Fruit fly (Drosophila melanogaster) ovary, adult (tissue): ENCODE data around the gene CG5953.
A peak's percentile ranks its signal among the peaks of the same experiment; 100 is the strongest.

ENCODE experiments used
- CG17801 ChIP-seq: fragments of 200-800 bp; optimal IDR thresholded peaks from 2 replicates; lab custom pipeline; 2019; ENCODE audit warnings: missing biosample characterization, mild to moderate bottlenecking, missing genetic modification characterization, moderate library complexity; ENCODE audit not compliant: partially characterized antibody

The CG5953 gene

DNA sequence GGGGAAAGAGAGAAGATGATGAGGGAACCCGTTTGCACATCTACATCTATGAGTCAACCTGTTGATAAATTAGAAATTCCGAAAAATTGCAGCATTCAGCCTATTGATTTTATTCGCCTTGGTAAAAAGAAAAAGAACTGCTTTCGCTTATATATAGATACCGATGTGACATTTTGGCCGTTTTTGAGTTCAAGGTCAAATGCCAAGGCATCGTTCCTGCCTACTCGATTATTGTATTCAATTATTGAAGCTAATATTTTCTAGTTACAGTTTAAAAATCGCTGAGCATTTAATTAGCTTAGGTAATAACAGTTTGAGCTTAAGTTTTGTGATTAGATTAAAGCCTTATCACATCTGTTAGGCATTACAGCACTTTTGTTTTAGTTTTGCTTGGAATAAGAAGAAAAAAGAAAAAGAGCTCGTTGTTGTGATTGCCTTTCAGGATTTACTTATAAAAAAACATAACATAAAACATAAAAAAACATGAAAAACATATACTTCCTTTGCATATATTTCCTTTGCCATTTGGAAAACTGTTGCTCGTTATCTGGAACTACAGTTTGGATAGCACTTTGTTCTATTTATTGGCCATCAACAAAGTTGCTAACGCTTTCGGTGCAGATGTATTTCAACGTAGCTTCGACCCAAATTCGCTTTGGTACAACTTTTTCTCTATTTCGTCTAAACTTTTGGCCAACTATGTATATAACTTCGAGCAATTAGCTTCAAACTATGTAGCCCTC lies 38.5 kb downstream of the CG5953 start:
- TF ChIP-seq CG17801 (GFP tag; lab: Kevin White, UChicago) = no peak

DNA sequence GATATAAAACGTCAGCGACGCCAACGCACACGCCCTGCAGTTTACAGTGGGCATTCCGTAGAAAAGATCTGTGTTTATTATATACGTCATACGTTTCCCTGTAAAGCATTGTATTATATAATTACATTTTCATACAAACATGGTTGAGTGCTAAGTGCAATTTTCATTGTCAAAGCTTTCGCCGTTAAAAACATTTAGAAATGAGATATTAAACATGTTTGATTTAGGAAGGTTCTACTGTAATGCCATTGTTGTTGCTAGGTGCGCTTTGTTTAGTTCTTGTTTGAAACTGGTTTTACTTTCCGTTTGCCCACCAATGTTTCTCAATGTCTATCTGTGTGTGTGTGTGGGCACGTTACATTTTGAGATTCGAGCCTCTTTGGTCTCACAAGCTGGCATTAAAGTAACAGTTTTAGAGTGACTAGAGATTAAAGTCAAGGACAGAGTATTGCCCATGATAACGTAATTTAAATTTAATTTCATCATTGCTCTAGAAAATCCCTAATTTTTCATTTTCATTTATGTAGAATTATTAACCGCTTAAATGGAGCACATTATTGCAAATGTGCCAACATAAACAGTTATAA lies 40.0 kb downstream of the CG5953 start:
- TF ChIP-seq CG17801 (GFP tag; lab: Kevin White, UChicago) = peak; percentile 85

DNA sequence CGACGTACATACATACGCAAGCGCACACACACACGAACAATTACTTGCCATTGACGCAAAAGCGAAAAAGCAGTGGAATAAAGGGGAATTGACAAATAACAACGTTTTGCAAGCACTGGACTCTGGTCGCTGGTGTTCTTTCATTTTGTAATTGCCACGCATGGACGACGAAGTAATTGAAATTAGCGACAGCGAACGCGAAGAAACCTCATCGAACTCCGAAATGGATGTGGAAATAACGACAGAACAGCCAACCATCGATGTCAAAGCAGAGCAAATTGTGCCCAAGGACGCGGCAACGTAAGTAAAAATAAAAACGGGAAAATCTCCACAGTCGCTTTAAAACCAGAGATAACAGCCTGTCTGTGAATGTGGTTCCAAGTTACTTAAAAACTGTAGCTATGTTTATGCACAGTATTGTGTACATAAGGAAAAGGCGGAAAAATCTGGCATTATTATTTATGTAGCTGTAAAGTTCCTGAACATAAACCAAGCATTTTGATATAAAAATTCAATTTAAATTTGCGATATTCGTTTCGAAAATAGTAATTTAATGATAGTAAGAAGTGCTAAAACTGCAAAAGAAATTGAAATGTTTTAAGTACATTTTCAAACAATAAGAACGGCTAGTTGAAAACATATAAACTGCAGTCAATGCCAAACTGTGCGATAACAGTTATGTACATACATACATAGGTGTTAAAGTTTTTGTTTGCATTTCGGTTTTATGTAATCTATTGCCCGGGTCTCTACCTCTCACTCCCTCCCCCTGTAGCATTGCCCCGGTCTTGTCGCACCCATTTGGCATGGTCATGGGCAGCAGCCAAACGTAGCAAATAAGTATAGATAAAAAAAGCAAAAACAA lies 40.7 kb downstream of the CG5953 start:
- TF ChIP-seq CG17801 (GFP tag; lab: Kevin White, UChicago) = no peak

DNA sequence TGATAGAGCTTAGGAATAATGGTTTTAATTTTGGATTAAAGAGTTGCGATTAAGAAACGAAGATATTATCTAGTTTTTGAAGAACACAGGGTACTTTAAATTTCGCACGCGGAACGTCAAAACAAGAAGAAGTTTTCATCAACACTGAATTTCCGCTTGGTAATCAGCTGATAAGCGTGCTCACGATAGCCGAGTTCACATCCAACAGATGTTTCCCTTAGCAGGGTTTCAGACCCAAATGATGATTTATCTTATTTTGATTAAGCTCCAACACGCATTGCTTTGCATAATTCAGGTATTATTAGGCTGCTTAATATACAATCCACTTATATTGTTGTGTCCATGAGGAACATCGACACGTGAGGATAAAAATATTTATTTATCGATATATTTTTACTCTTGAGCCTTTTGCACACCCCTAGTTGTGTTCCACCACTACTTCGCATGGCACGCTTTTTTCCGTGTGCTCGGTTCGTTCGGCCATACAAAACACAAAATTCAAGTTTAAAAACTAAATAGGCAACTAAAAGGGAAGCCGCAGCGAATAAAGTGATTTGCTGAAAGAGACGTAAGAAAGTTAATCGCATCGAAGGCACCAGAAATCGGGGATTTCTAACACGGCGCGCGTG lies 41.4 kb downstream of the CG5953 start, which contains the start of gene Tpr2:
Tpr2 (plus strand) TSS at position 418 of the 629 bp plus-strand sequence.
- peak; percentile 49 for TF ChIP-seq CG17801 (GFP tag; lab: Kevin White, UChicago)

DNA sequence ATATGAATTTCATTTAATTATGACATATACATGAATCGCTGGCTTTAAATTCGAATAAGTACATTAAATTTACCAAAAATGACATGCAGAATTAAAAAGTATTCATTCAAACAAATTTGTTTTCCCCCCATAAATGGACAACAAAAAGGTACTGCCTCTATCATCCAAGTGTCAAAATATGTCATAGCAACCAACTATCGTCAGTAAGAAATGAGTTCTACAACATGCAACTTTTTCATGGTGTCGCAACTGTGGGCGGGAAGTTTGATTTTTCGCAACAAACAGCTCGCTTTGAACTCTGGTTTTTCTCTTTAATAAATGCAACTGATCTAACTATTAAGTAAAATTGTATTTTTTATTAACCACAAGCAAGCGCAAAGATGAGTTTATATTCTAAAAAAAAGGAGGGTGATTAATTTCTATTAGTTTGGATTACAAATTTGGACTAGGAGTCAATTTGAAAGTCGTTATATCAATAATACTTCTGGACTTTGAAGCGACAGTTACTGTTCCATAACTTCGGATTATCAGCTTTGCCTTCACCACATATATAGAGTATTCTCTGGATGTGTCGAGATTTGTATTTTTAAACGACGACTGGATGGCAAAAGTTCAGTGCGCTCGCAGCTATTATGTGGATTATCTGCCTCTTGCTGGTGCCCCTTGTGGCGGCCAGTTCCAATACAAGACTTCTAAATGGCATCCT lies 45.0 kb downstream of the CG5953 start, which contains the start of gene Nepl8:
Nepl8 (plus strand) TSS at position 578 of the 706 bp plus-strand sequence.
- no peak for TF ChIP-seq CG17801 (GFP tag; lab: Kevin White, UChicago)

DNA sequence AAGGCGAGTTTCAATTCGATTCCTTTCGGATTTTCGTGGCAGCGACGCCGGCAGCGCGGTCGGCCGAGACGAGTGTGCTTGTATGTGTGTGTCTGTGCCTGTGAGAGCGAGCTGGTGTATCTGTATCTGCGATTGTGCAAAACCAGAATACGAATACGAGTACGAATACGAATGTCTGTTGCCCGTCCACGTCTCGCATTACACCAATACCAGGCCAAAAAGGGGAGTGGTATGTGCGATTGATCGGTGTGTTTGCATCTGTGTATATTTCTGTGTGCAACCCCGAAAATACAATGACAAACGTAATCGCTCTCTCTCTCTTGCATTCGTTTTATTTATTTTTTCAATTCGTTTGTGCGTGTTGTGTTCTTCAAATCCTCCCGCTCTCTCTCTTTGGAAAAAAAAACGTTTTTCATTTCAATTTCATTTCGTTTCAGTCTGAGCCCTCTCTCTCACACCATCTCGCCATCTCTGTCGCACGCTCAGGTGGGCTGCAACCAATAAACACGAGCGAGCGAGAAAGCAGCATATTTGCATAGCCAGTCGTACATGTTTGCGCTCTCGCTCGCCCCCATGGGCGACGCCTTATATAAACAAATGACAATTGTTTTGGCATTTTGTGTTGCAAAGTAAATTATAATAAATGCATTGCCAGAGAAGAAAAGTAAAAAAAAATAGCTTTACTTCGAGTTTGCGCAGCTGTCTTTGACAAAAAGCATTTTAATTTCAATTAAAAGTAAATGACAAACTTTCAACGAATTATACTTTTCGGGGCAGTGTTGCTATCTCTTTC lies 46.5 kb downstream of the CG5953 start:
- no peak for TF ChIP-seq CG17801 (GFP tag; lab: Kevin White, UChicago)

DNA sequence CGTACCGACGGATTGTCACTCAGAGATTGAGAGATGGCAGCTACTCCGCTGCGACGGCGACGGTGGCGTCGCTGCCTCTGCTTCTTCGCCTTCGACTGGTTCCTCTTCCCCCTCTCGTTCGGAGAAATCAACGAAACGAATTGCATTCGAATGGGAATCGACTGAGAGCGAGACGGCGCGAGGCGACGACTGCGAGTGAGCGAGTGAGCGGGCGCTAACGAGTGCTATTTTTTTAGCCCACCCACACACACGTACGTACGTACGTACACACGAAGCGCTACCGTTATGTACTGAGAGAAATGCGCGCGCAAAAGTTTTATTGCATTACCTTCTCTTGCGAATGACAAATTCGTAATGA lies 47.1 kb downstream of the CG5953 start, which contains the start of gene dac:
dac (minus strand) TSS at position 356 of the 358 bp plus-strand sequence.
- TF ChIP-seq CG17801 (GFP tag; lab: Kevin White, UChicago) = no peak

DNA sequence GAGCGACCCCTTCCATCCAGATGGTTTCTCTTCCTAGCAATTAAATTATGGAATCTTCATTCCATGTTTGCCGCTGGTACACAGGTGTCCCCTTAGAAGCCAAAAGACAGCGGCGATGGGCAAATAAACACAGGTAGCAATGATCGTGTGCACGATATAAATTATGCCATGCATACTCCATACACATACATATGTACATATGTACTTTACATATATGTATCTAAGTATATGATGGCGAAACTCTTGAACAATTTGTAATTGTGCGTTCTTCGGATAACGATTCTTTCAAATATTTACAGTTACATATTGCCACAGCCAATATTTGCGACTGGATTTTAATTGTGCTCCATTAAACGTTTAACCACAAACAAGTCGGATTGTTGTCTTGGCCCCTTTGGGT lies 56.2 kb downstream of the CG5953 start:
- no peak for TF ChIP-seq CG17801 (GFP tag; lab: Kevin White, UChicago)

DNA sequence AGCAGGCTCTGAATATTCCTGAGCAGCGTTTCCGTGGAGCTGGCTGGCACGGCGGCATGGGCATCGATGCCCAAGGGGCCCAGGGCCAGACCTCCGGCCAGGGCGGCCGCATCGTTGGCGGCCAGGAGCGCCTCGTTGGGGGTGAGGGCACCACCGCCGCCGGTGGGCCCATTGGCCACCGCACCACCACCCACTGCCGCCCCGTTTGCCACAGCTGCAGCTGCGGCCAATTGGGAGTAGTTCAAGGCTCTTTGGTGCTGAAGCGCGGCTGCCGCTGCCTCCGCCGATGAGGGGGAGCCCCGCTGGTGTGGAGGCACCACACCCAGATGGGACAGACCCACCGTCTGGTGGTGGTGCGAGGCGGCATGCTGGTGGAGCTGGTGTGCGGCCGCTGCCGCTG lies 60.5 kb downstream of the CG5953 start:
- no peak for TF ChIP-seq CG17801 (GFP tag; lab: Kevin White, UChicago)

DNA sequence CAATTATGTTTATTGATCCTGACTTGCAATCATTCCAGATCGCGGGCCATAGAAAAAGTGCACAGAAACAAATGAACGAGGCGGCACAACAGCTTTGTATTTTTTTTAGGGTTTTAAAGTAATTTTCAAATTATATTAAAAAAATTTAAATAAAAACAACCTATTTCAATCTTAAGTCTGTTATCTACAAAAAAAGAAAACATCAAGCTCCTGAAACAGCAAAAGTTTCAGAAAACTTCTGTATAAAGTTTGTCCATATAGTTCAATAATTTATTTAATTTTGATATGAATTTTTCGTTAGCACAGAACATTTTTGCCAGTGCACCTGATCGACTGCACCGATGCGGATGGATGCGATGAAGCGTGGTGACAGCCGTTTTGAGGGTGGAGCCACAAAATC lies 62.9 kb downstream of the CG5953 start:
- no peak for TF ChIP-seq CG17801 (GFP tag; lab: Kevin White, UChicago)

DNA sequence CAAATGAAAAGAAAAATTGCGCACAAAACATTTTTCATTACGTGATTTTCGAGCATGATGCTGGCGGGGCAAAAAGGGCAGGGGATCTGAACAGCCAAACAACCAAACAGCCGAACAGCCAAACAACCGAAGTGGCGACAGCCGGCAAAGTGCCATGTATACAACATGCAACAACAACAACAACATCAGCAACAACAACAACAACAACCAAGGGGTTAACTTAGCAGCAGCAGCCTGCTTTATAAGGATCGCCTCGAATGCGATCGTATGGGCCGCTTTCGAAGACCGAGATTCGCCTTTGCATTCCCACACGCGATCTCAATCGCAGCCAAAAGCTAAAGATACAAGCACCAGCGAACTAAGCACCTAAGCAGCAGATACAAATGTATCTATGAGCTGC lies 69.0 kb downstream of the CG5953 start:
- TF ChIP-seq CG17801 (GFP tag; lab: Kevin White, UChicago) = no peak

DNA sequence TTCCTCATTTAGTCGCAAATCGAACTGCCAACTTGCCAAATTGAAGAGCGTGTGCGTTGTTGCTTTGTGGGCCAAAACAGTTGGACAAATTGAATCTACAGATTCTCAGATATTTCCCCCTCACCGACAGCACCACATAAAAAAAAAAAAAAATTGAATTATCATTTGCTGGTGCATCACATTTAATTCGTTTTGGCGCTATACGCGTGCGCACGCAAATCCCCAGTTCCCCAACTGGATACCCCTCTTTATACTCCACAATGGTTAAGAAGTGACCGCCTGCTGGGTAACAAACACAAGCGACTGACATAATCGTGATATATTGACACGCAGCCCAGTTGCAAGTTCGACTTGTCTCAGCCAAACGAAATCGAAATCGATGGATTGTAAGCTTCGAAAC lies 74.3 kb downstream of the CG5953 start:
- no peak for TF ChIP-seq CG17801 (GFP tag; lab: Kevin White, UChicago)
